Worm (Caenorhabditis elegans): ENCODE measurements around the gene cap-1.
"Not testable (repeated sequence)": the region's sequence is repeated elsewhere in the genome, so short reads cannot be mapped to it uniquely, and the experiment has no call there.

Gene cap-1

DNA sequence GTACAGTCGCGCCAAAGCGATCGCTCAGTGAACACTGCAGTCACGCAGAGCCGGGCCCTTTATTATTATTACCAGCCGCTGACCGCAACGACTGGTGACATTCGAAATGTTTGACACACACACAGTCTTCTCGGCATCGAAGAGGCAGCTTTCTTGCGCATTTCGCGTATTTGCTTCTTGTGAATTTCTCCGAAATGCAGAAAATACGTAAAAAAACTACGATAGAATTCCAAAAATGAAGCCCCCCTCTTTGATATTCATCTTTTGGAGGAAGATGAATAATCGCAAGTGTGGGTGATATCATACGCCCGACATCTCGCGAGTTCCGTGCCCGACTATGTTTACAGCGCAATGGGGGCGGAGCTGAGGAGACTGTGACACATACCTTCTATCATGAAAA, 23.2 kb upstream of the cap-1 start (continued):
- peak; percentile 64 for TF ChIP-seq snpc-3.4 (tag; optimal IDR thresholded peaks at IDR 0.05)
- TF ChIP-seq let-526 (GFP tag; IDR thresholded peaks at IDR 0.05), result no peak
- TF ChIP-seq lag-1 (GFP tag; IDR thresholded peaks at IDR 0.05), result no peak
- peak; percentile 35 for TF ChIP-seq lsl-1 (GFP tag; optimal IDR thresholded peaks at IDR 0.05)
- peak; percentile 54 for TF ChIP-seq tbp1 (GFP tag; optimal IDR thresholded peaks at IDR 0.05)
- no peak for TF ChIP-seq Y53F4B.3 (GFP tag; IDR thresholded peaks at IDR 0.05)
- TF ChIP-seq F10E7.11 (tag; optimal IDR thresholded peaks at IDR 0.05), result no peak
- no peak for TF ChIP-seq B0261.1 (tag; optimal IDR thresholded peaks at IDR 0.05)
- TF ChIP-seq ceh-58 (GFP tag; IDR thresholded peaks at IDR 0.05), result no peak
- no peak for TF ChIP-seq unc-62 (GFP tag; optimal IDR thresholded peaks at IDR 0.05)
- TF ChIP-seq ekl-4 (GFP tag; IDR thresholded peaks at IDR 0.05), result 0 out of 2 replicates have a peak, but pooled peaks have one; percentile 27
- peak; percentile 58; the same call in 1 of the 2 replicates for TF ChIP-seq B0336.3 (GFP tag; IDR thresholded peaks at IDR 0.05)
- no peak for TF ChIP-seq ets-4 (GFP tag; optimal IDR thresholded peaks at IDR 0.05)
- TF ChIP-seq F55B11.4 (tag; optimal IDR thresholded peaks at IDR 0.05; ENCODE audit: borderline replicate concordance, insufficient read depth), result no peak
- peak; percentile 76 for TF ChIP-seq him-1 (tag; optimal IDR thresholded peaks at IDR 0.05)
- no peak for TF ChIP-seq F52B5.7 (tag; optimal IDR thresholded peaks at IDR 0.05)
- no peak for TF ChIP-seq C17E4.6 (GFP tag; IDR thresholded peaks at IDR 0.05)

DNA sequence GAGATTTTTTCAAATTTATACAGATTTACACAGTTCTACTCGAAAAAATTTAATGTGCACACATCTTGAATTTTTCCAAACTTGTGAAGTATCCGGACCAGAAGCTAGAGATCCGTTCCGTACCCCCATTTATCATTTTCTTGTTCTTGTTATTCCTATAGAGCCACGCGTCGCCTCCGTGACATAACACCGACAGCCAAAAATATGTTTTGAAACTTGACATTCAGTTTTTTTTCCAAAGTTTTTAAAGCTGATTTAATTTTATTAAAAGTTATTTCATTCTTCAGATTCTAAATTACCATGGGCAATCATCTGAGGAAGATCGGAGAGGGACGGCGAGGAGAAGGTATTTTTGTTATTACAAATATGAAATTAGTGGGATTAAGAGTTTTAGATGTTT, 20.1 kb upstream of the cap-1 start, which contains the start of gene D2024.18:
D2024.18 (plus strand) TSS at position 301 of the 400 bp plus-strand sequence.
- TF ChIP-seq ztf-3 (GFP tag; optimal IDR thresholded peaks at IDR 0.05), result no peak
- TF ChIP-seq dpff-1 (tag; optimal IDR thresholded peaks at IDR 0.05), result no peak
- no peak for TF ChIP-seq aptf-3 (GFP tag; IDR thresholded peaks at IDR 0.05)
- no peak for TF ChIP-seq pbrm-1 (GFP tag; IDR thresholded peaks at IDR 0.05)
- TF ChIP-seq tlf-1 (GFP tag; optimal IDR thresholded peaks at IDR 0.05), result no peak
- TF ChIP-seq snpc-3.4 (tag; optimal IDR thresholded peaks at IDR 0.05), result no peak
- no peak for TF ChIP-seq Y67H2A.10 (GFP tag; conservative IDR thresholded peaks at IDR 0.05)
- TF ChIP-seq B0336.3 (GFP tag; IDR thresholded peaks at IDR 0.05), result no peak
- TF ChIP-seq nhr-27 (tag; optimal IDR thresholded peaks at IDR 0.05), result no peak

DNA sequence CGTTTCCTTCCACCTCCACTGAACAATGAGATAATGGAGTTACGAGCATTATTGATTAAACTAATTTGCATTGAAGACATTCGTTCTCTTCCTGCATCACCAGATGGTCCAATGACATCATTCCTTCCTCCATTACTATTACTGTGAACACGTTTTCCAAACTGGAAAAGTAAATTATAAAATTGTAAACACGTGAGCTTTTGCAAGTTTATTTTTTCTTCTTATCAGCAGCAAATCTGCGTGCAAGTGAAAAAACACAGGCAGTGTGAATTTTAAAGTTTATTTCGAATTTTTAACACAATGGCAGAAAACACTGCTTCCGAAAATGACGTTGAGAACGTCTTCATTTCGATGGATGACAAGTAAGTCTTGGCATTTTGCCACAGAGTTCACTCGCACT, 17.2 kb upstream of the cap-1 start, which contains the start of gene D2024.1:
D2024.1 (plus strand) TSS at position 301 of the 400 bp plus-strand sequence.
- not testable (repeated sequence) for TF ChIP-seq snpc-1.1 (tag; optimal IDR thresholded peaks at IDR 0.05; ENCODE audit: insufficient read depth); lin-40 (tag; optimal IDR thresholded peaks at IDR 0.05); C17E4.6 (GFP tag; IDR thresholded peaks at IDR 0.05)

DNA sequence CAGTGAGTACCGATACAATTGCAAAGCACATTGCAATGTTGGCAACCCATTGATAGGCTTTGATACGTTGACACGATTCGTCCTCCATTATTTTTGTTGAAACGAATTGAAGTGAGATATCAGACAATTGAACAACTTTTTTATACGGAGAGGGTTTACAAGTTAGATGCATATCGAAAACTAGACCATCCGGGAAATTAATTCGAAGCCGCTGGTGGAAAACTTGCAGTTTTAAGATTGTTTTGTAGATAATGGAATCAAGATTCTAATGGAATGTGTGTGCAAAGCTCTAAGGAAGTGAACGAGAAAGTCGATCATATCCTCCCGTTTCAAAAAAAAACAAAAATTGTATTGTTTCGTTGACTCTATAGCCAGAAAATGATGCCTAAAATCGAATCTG, 16.5 kb upstream of the cap-1 start, which contains the start of gene col-114:
col-114 (minus strand) TSS at position 101 of the 400 bp plus-strand sequence.
- TF ChIP-seq nhr-120 (GFP tag; IDR thresholded peaks at IDR 0.05) (no peak), fkh-3 (tag; optimal IDR thresholded peaks at IDR 0.05) (no peak), lin-40 (tag; optimal IDR thresholded peaks at IDR 0.05) (no peak), ama-1 (optimal IDR thresholded peaks at IDR 0.05) (no peak), ama-1 (GFP tag; optimal IDR thresholded peaks at IDR 0.05) (no peak), nfyb-1 (GFP tag; IDR thresholded peaks at IDR 0.05) (no peak), B0019.2 (GFP tag; conservative IDR thresholded peaks at IDR 0.05) (no peak), ceh-100 (GFP tag; IDR thresholded peaks at IDR 0.05) (no peak), hlh-26 (GFP tag; conservative IDR thresholded peaks at IDR 0.05) (no peak), sptf-2 (GFP tag; optimal IDR thresholded peaks at IDR 0.05) (no peak), hmg-20 (GFP tag; IDR thresholded peaks at IDR 0.05) (no peak), nfya-2 (GFP tag; IDR thresholded peaks at IDR 0.05) (no peak), pbrm-1 (GFP tag; IDR thresholded peaks at IDR 0.05) (no peak), dpl-1 (GFP tag; optimal IDR thresholded peaks at IDR 0.05) (no peak), Y79H2A.3 (GFP tag; conservative IDR thresholded peaks at IDR 0.05) (no peak), F23B12.7 (tag; optimal IDR thresholded peaks at IDR 0.05; ENCODE audit: insufficient read depth) (no peak), Y95B8A.8 (GFP tag; IDR thresholded peaks at IDR 0.05) (no peak)

Data from whole organism, young adult.